Worm (Caenorhabditis elegans): ENCODE results near the gene nmur-3.

DNA sequence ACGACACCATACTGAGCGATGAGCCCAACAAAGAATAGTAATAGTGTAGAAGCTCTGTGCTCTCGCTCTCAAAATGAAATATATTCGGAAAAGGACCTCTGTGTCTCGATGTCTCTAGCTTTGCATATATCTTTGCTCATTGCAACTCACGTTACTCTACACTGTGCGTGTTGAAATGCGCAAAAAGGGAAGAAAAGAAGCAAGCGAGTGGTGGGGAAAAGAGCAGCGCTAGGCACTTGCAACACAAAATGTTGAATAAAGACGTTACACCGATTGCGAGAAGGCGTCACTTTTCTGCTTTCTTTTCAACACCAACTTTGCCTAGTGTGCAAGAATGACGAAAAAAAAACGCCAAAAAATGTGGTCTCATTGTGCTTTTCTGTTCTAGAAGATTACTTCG, 31.7 kb upstream of the nmur-3 start:
- no peak for TF ChIP-seq flt-1 (GFP tag; IDR thresholded peaks at IDR 0.05)
- TF ChIP-seq T22C8.4 (GFP tag; IDR thresholded peaks at IDR 0.05): no peak
